Worm (Caenorhabditis elegans) whole organism, L2 larva: ENCODE measurements around the gene F35E8.2.

ENCODE experiments used
- C34F6.9 ChIP-seq: fragments of 150-350 bp; optimal IDR thresholded peaks from 2 replicates; lab custom pipeline; 2014; ENCODE audit warnings: missing biosample characterization, missing genetic modification characterization
- R02D3.7 ChIP-seq: fragments of 150-350 bp; optimal IDR thresholded peaks from 2 replicates; lab custom pipeline; 2014; ENCODE audit warnings: missing biosample characterization, missing genetic modification characterization
- Y55F3AM.14 ChIP-seq: fragments of 200-800 bp; sonication (Bioruptor generic); optimal IDR thresholded peaks from 2 replicates; lab custom pipeline; 2018; ENCODE audit warnings: mild to moderate bottlenecking, missing genetic modification characterization, missing compliant biosample characterization
- alr-1 ChIP-seq: fragments of 150-350 bp; optimal IDR thresholded peaks from 2 replicates; lab custom pipeline; 2014; ENCODE audit warnings: missing biosample characterization, missing genetic modification characterization
- ama-1 ChIP-seq: fragments of 150-350 bp; optimal IDR thresholded peaks from 2 replicates; lab custom pipeline; 2018; ENCODE audit warnings: inconsistent platforms
- blmp-1 ChIP-seq: sonication (generic microtip); optimal IDR thresholded peaks from 2 replicates; lab custom pipeline; 2017; ENCODE audit warnings: missing genetic modification characterization, mild to moderate bottlenecking, missing compliant biosample characterization, antibody characterized with exemption, moderate library complexity; ENCODE audit not compliant: insufficient read depth
- ceh-16 ChIP-seq: fragments of 150-350 bp; optimal IDR thresholded peaks from 2 replicates; lab custom pipeline; 2014; ENCODE audit warnings: missing biosample characterization, missing genetic modification characterization
- ceh-82 ChIP-seq: fragments of 150-350 bp; optimal IDR thresholded peaks from 2 replicates; lab custom pipeline; 2014; ENCODE audit warnings: missing biosample characterization, missing genetic modification characterization
- crh-2 ChIP-seq: sonication (generic microtip); optimal IDR thresholded peaks from 2 replicates; lab custom pipeline; 2017; ENCODE audit warnings: missing biosample characterization, missing genetic modification characterization
- dmd-4 ChIP-seq: sonication (generic microtip); optimal IDR thresholded peaks from 2 replicates; lab custom pipeline; 2017; ENCODE audit warnings: missing biosample characterization, missing genetic modification characterization
- elt-1 ChIP-seq: fragments of 150-350 bp; optimal IDR thresholded peaks from 2 replicates; lab custom pipeline; 2014; ENCODE audit warnings: missing biosample characterization, missing genetic modification characterization
- elt-3 ChIP-seq: sonication (generic microtip); optimal IDR thresholded peaks from 2 replicates; lab custom pipeline; 2017; ENCODE audit warnings: missing biosample characterization, missing genetic modification characterization
- fos-1 ChIP-seq: fragments of 150-350 bp; optimal IDR thresholded peaks from 2 replicates; lab custom pipeline; 2014; ENCODE audit warnings: missing biosample characterization, missing genetic modification characterization
- gmeb-1 ChIP-seq: fragments of 150-350 bp; optimal IDR thresholded peaks from 2 replicates; lab custom pipeline; 2014; ENCODE audit warnings: missing biosample characterization, missing genetic modification characterization
- lin-39 ChIP-seq: fragments of 150-350 bp; optimal IDR thresholded peaks from 2 replicates; lab custom pipeline; 2014; ENCODE audit warnings: missing biosample characterization, missing genetic modification reagents, missing genetic modification characterization
- nhr-10 ChIP-seq: sonication (generic microtip); optimal IDR thresholded peaks from 2 replicates; lab custom pipeline; 2017; ENCODE audit warnings: missing biosample characterization, missing genetic modification characterization
- nhr-12 ChIP-seq: fragments of 150-350 bp; optimal IDR thresholded peaks from 2 replicates; lab custom pipeline; 2014; ENCODE audit warnings: missing biosample characterization, missing genetic modification characterization
- nhr-129 ChIP-seq: fragments of 150-350 bp; optimal IDR thresholded peaks from 2 replicates; lab custom pipeline; 2014; ENCODE audit warnings: missing biosample characterization, missing genetic modification characterization
- nhr-23 ChIP-seq: fragments of 150-350 bp; optimal IDR thresholded peaks from 2 replicates; lab custom pipeline; 2014; ENCODE audit warnings: missing biosample characterization, missing genetic modification reagents, missing genetic modification characterization
- nhr-237 ChIP-seq: fragments of 150-350 bp; optimal IDR thresholded peaks from 2 replicates; lab custom pipeline; 2014; ENCODE audit warnings: missing biosample characterization, missing genetic modification characterization
- nhr-6 ChIP-seq: fragments of 150-350 bp; optimal IDR thresholded peaks from 2 replicates; lab custom pipeline; 2014; ENCODE audit warnings: missing biosample characterization, missing genetic modification characterization
- nhr-77 ChIP-seq: fragments of 150-350 bp; optimal IDR thresholded peaks from 2 replicates; lab custom pipeline; 2014; ENCODE audit warnings: missing biosample characterization, missing genetic modification characterization
- skn-1 ChIP-seq: sonication (generic microtip); optimal IDR thresholded peaks from 2 replicates; lab custom pipeline; 2017; ENCODE audit warnings: missing biosample characterization, missing genetic modification characterization
- sma-3 ChIP-seq: sonication (generic microtip); optimal IDR thresholded peaks from 2 replicates; lab custom pipeline; 2016; ENCODE audit warnings: missing genetic modification reagents, missing genetic modification characterization, missing compliant biosample characterization
- sma-9 ChIP-seq, 2 experiments: fragments of 150-350 bp in 1 of 2; sonication (generic microtip) in 1 of 2; optimal IDR thresholded peaks; 2 replicates each; lab custom pipeline; 2014 to 2016; ENCODE audit warnings: missing genetic modification characterization in 2 of 2, mild to moderate bottlenecking in 1 of 2, missing biosample characterization in 1 of 2, missing compliant biosample characterization in 1 of 2, missing genetic modification reagents in 1 of 2, moderate library complexity in 1 of 2
- snpc-4 ChIP-seq: fragments of 150-350 bp; optimal IDR thresholded peaks from 2 replicates; lab custom pipeline; 2014; ENCODE audit warnings: missing biosample characterization, missing genetic modification characterization
- unc-39 ChIP-seq: fragments of 150-350 bp; optimal IDR thresholded peaks from 2 replicates; lab custom pipeline; 2014; ENCODE audit warnings: missing biosample characterization, missing genetic modification characterization
- unc-55 ChIP-seq: fragments of 150-350 bp; sonication (generic microtip); optimal IDR thresholded peaks from 3 replicates; lab custom pipeline; 2014; ENCODE audit warnings: missing biosample characterization, missing genetic modification reagents, missing genetic modification characterization
- unc-62 ChIP-seq: fragments of 150-350 bp; optimal IDR thresholded peaks from 2 replicates; lab custom pipeline; 2014; ENCODE audit warnings: missing biosample characterization, missing genetic modification reagents, missing genetic modification characterization
- ztf-1 ChIP-seq: fragments of 200-800 bp; sonication (Bioruptor generic); conservative IDR thresholded peaks from 2 replicates; pipeline ENCODE4 v1.3.6; 2022; ENCODE audit warnings: missing genetic modification characterization, missing compliant biosample characterization
- ztf-11 ChIP-seq: sonication (generic microtip); optimal IDR thresholded peaks from 2 replicates; lab custom pipeline; 2017; ENCODE audit warnings: missing biosample characterization, missing genetic modification characterization
- ztf-4 ChIP-seq: fragments of 150-350 bp; optimal IDR thresholded peaks from 2 replicates; lab custom pipeline; 2014; ENCODE audit warnings: missing biosample characterization, missing genetic modification characterization

F35E8.2 gene

DNA sequence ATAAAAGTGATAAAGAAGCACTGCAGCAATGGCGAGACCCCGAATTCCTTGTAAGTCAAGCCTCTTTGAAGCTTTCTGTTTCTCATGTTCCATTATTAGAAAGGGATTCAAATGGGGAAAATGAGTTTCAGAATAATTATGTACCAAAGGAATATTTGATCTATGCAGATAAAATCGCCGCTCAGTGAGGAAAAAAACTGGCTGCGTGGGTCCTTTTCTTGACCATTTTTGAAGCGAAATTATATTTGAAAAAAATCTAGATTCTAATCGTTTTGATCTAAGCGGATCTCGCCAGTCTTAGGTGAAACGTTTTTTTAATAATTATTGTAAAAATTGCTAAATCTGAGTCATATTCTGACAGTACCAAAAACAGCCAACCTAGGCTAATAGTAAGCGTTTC lies 20.8 kb upstream of the F35E8.2 start, which contains the start of gene oac-42:
Gene oac-42 (minus strand): TSS at position 101 of the 400 bp plus-strand sequence.
- TF ChIP-seq nhr-77 (tag; lab: Kevin White, UChicago) = no peak
- TF ChIP-seq sma-3 (GFP tag; lab: Kevin White, UChicago) = no peak

DNA sequence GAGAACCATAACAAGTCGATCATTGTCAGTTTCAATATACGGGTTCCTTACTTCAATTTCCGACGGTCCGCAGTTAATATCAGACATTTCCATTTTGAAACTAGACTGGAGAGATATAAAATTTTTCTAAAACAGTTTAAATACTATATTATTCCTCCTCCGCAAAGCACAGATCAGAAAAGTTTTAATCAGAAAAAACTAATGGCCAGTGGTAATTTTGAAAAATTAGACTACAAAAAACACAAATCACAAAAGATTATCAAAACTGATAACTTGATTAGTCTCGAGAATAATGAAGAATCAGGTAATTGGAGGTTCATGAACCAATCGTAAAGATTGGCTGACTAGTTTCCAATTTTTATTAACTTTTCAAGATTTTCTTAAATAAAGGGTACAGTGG lies 19.5 kb upstream of the F35E8.2 start, which contains the start of gene T06C12.9:
Gene T06C12.9 (minus strand): TSS at position 101 of the 400 bp plus-strand sequence.
- TF ChIP-seq nhr-10 (tag; lab: Kevin White, UChicago) (no peak), ama-1 (no peak), gmeb-1 (no peak), ztf-1 (no peak), C34F6.9 (no peak), nhr-237 (tag; lab: Kevin White, UChicago) (no peak), unc-55 (GFP tag; lab: Kevin White, UChicago) (no peak), ztf-4 (tag; lab: Kevin White, UChicago) (no peak), nhr-6 (no peak), ztf-11 (no peak), sma-9 (GFP tag; optimal IDR thresholded peaks at IDR 0.05; lab: Kevin White, UChicago) (no peak), sma-9 (tag; optimal IDR thresholded peaks at IDR 0.05; lab: Kevin White, UChicago) (no peak), nhr-129 (tag; lab: Kevin White, UChicago) (no peak)

DNA sequence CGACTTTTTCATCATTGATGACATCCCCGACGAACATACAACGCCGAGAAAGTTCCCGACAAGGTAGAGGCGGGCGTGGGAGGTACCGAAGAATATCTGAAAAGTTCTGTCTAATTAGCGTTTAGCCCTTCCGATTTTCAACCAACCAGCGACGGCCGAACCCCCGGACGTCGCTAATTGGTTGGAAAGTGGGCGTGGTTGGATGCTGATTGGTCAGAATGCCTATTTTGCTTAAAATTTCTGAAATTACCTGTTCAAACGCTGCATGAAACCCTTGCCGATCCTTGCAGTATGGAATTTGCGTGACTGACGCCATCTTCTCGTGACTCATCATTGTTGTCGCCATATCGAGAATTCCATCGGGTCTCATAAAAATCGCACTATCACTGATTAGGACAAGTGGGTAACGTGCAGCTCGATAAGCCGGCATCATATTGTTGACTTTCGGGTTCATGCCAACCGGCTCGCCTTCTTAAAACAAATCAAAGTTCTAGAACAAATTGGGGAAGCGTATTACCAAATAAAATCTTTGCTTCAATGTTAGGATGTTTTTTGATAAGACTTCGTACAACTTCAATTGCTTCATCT lies 17.7 kb upstream of the F35E8.2 start:
- TF ChIP-seq fos-1 (tag; lab: Kevin White, UChicago) (peak; percentile 93), sma-9 (GFP tag; optimal IDR thresholded peaks at IDR 0.05; lab: Kevin White, UChicago) (peak; percentile 71), sma-9 (tag; optimal IDR thresholded peaks at IDR 0.05; lab: Kevin White, UChicago) (no peak), gmeb-1 (peak; percentile 25), unc-62 (GFP tag; lab: Kevin White, UChicago) (no peak), nhr-12 (no peak), nhr-129 (tag; lab: Kevin White, UChicago) (peak; percentile 29)

DNA sequence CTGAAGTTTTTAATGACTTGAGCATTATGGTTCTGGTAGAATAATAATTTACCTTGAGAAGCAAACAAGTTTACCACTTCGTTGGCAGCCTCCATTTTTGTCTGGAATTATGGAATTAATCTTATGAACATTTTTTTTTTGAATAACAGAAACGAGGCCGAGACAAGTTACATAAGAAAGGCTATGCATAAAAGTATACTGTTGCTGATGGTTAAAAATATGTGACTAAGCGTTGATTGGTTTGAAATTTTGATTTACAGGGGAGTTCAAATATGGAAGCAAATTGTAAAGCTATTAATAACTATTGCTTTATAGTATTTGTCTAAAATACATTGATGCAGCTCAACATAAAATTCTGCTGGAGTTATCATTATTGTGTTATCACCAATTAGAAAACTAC lies 16.7 kb upstream of the F35E8.2 start, which contains the start of gene cgt-1:
Gene cgt-1 (minus strand): TSS at position 101 of the 400 bp plus-strand sequence.
- TF ChIP-seq ceh-16 (tag; lab: Kevin White, UChicago) (no peak), blmp-1 (tag; lab: Kevin White, UChicago) (no peak), alr-1 (tag; lab: Kevin White, UChicago) (no peak), ceh-82 (no peak), dmd-4 (tag; lab: Kevin White, UChicago) (no peak), snpc-4 (tag; lab: Kevin White, UChicago) (no peak), elt-1 (no peak), nhr-23 (tag; lab: Kevin White, UChicago) (no peak), fos-1 (tag; lab: Kevin White, UChicago) (no peak), ztf-4 (tag; lab: Kevin White, UChicago) (no peak), R02D3.7 (tag; lab: Kevin White, UChicago) (no peak), ama-1 (no peak), unc-39 (tag; lab: Kevin White, UChicago) (no peak), lin-39 (tag; lab: Kevin White, UChicago) (no peak), Y55F3AM.14 (GFP tag; lab: Kevin White, UChicago) (no peak), skn-1 (tag; lab: Kevin White, UChicago) (no peak), crh-2 (tag; lab: Kevin White, UChicago) (no peak), sma-3 (GFP tag; lab: Kevin White, UChicago) (no peak)
- TF ChIP-seq, all 48 proteins: peak for 0

DNA sequence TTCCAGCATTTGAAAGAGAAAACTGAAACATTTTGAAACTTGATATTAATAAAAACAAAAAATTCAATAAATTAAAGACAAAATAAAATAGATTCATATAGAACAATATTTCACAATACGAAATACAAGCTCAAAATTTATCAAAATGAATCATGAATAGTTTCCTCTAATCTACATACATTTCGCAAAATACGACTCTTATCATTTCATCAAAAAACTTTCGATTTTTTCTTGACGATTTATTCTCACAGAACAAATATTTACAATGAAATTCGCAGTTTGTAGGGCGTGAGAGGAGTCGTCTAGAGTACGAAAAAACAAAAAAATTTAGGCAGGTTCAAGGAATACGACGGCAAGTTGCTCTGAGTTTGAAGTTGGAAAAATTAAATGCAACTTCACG lies 15.3 kb upstream of the F35E8.2 start:
- TF ChIP-seq nhr-237 (tag; lab: Kevin White, UChicago) (no peak), fos-1 (tag; lab: Kevin White, UChicago) (peak; percentile 88)
- TF ChIP-seq, all 48 proteins: peak for 1

DNA sequence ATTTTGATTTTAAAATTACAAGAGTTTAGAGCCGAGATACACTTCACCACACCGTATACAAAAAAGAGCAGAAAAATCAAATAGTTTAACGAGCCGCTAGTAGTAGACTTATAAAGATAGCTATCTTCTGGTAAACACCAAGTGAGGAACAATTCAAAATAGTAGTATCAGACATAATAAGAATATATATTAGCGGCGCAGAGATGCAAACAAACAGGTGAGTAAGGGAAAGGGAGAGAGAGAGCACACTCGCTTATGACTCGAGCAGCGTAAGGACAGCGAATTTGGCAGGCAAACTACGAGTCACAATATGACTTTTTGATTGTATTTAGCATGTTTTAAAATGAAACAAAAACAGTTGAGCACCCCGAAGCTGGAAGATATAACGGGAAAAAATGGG lies 14.2 kb upstream of the F35E8.2 start:
- no peak for TF ChIP-seq elt-3 (tag; lab: Kevin White, UChicago)
- TF ChIP-seq nhr-12 = no peak
- TF ChIP-seq dmd-4 (tag; lab: Kevin White, UChicago) = no peak
- TF ChIP-seq sma-9 (GFP tag; optimal IDR thresholded peaks at IDR 0.05; lab: Kevin White, UChicago) = peak; percentile 10
- no peak for TF ChIP-seq sma-9 (tag; optimal IDR thresholded peaks at IDR 0.05; lab: Kevin White, UChicago)
- TF ChIP-seq nhr-6 = no peak
- TF ChIP-seq fos-1 (tag; lab: Kevin White, UChicago) = peak; percentile 84
- TF ChIP-seq ztf-4 (tag; lab: Kevin White, UChicago) = no peak
